Fruit fly (Drosophila melanogaster) whole organism, wandering third instar larva: ENCODE data around the gene Osi9.

Source experiments
- HLH106 ChIP-seq: fragments of 200-800 bp; optimal IDR thresholded peaks from 3 replicates; lab custom pipeline; 2019; ENCODE audit warnings: missing biosample characterization, mild to moderate bottlenecking, missing genetic modification characterization, moderate library complexity
- foxo ChIP-seq, 2 experiments: fragments of 200-800 bp; sonication (Bioruptor generic); optimal IDR thresholded peaks; 2 replicates in 1 of 2; 3 replicates in 1 of 2; lab custom pipeline; 2016 to 2017; ENCODE audit warnings: missing biosample characterization in 2 of 2, missing genetic modification characterization in 2 of 2
- fru ChIP-seq: fragments of 200-800 bp; sonication (Bioruptor generic); optimal IDR thresholded peaks from 3 replicates; lab custom pipeline; 2016; ENCODE audit warnings: missing biosample characterization, mild to moderate bottlenecking, missing genetic modification characterization
- pan ChIP-seq: fragments of >200 bp; optimal IDR thresholded peaks from 2 replicates; lab custom pipeline; 2017
- sage ChIP-seq: fragments of 200-800 bp; sonication (Bioruptor generic); optimal IDR thresholded peaks from 2 replicates; lab custom pipeline; 2016; ENCODE audit warnings: missing biosample characterization, mild to moderate bottlenecking, missing genetic modification characterization
- sv ChIP-seq: fragments of 200-800 bp; sonication (Bioruptor generic); optimal IDR thresholded peaks from 3 replicates; lab custom pipeline; 2016; ENCODE audit warnings: missing biosample characterization, missing genetic modification characterization

DNA sequence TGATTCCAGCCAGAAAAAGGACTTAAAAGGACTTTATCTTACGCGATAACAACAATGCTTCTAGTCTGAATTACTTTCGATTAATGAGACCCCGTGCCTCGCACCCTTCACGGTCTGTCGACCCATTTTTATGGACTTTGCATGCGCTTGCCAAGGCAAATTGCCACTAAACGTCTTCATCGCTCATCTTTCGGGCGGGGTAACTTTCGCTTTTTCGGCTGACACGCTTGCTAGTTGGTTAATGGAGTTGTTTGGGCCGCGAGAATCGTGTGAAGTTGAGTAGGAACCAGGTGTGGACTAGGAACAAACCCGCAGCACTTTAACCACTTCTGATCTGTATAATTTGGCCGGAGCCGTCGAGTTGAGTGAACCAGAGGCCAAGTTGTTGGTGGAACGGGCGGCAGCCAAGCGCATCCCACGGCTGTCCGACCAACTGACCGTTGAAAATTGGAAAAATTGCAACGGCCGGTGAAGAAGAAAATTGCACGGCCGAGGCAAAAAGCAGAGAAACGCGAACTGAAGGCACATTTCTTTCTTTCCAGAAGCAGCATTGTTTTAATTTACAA is 32.9 kb upstream of the Osi9 start, which contains the start of gene Osi5:
- no peak for TF ChIP-seq pan (lab: Kevin White, UChicago)
- TF ChIP-seq HLH106 (tag; lab: Kevin White, UChicago), result no peak
- TF ChIP-seq sage (GFP tag; lab: Kevin White, UChicago), result no peak
- TF ChIP-seq fru, result no peak
- no peak for TF ChIP-seq foxo (GFP tag; optimal IDR thresholded peaks at IDR 0.05; lab: Kevin White, UChicago)
- no peak for TF ChIP-seq sv (GFP tag; lab: Kevin White, UChicago)
